Fruit fly (Drosophila melanogaster) whole organism, embryonic: ENCODE results near the gene CG17650.

Experiments
- Ada2b ChIP-seq: fragments of 200-800 bp; sonication (Bioruptor generic); IDR thresholded peaks from 2 replicates; pipeline ENCODE4 v1.3.6; 2022; ENCODE audit warnings: missing biosample characterization, missing genetic modification characterization
- Atf6 ChIP-seq: fragments of 200-800 bp; sonication (Bioruptor generic); IDR thresholded peaks from 2 replicates; pipeline ENCODE4 v1.3.6; 2022; ENCODE audit warnings: missing biosample characterization, missing genetic modification characterization
- Awh ChIP-seq: fragments of 200-800 bp; sonication (Bioruptor generic); IDR thresholded peaks from 2 replicates; pipeline ENCODE4, ENCODE4 v1.3.6; 2022; ENCODE audit warnings: missing biosample characterization, missing genetic modification characterization
- Bgb ChIP-seq: fragments of 200-800 bp; sonication (Bioruptor generic); IDR thresholded peaks from 2 replicates; pipeline ENCODE4 v1.3.6; 2022; ENCODE audit warnings: missing biosample characterization, missing genetic modification characterization; ENCODE audit not compliant: partially characterized antibody
- Blimp-1 ChIP-seq: fragments of 200-800 bp; sonication (Bioruptor generic); optimal IDR thresholded peaks from 3 replicates; lab custom pipeline; 2018; ENCODE audit warnings: missing biosample characterization, missing genetic modification characterization, mild to moderate bottlenecking, moderate library complexity, missing genetic modification reagents
- CG10321 ChIP-seq: fragments of 200-800 bp; sonication (Bioruptor generic); IDR thresholded peaks from 2 replicates; pipeline ENCODE4 v1.3.6; 2022; ENCODE audit warnings: missing biosample characterization, missing genetic modification characterization
- CG11695 ChIP-seq: fragments of 200-800 bp; sonication (Bioruptor generic); IDR thresholded peaks from 3 replicates; pipeline ENCODE4 v1.3.6; 2022; ENCODE audit warnings: missing biosample characterization, missing genetic modification characterization
- CG18262 ChIP-seq: fragments of 200-800 bp; optimal IDR thresholded peaks from 3 replicates; lab custom pipeline; 2019; ENCODE audit warnings: missing biosample characterization, mild to moderate bottlenecking, missing genetic modification characterization, moderate library complexity
- CG1832 ChIP-seq: fragments of 200-800 bp; sonication (Bioruptor generic); optimal IDR thresholded peaks from 2 replicates; lab custom pipeline; 2017; ENCODE audit warnings: missing biosample characterization, mild to moderate bottlenecking, missing genetic modification characterization, inconsistent platforms
- CG2889 ChIP-seq: fragments of 200-800 bp; sonication (Bioruptor generic); IDR thresholded peaks from 3 replicates; pipeline ENCODE4 v1.3.6; 2022; ENCODE audit warnings: missing biosample characterization, missing genetic modification characterization
- CG30403 ChIP-seq: fragments of 200-800 bp; sonication (Bioruptor generic); optimal IDR thresholded peaks from 3 replicates; lab custom pipeline; 2016; ENCODE audit warnings: missing biosample characterization, missing genetic modification characterization
- CG30431 ChIP-seq: fragments of 200-800 bp; sonication (Bioruptor generic); optimal IDR thresholded peaks from 2 replicates; lab custom pipeline; 2017; ENCODE audit warnings: missing biosample characterization, missing genetic modification characterization
- CG3847 ChIP-seq: fragments of 200-800 bp; sonication (Bioruptor generic); IDR thresholded peaks from 2 replicates; pipeline ENCODE4 v1.3.6; 2022; ENCODE audit warnings: missing biosample characterization, missing genetic modification characterization
- CG42726 ChIP-seq: fragments of 200-800 bp; sonication (Bioruptor generic); IDR thresholded peaks from 2 replicates; pipeline ENCODE4 v1.3.6; 2022; ENCODE audit warnings: missing biosample characterization, missing genetic modification characterization; ENCODE audit not compliant: partially characterized antibody
- CG4360 ChIP-seq: fragments of 200-800 bp; sonication (Bioruptor generic); IDR thresholded peaks from 2 replicates; pipeline ENCODE4 v1.3.6; 2022; ENCODE audit warnings: missing biosample characterization, missing genetic modification characterization
- CG4707 ChIP-seq: fragments of 200-800 bp; sonication (Bioruptor generic); optimal IDR thresholded peaks from 2 replicates; lab custom pipeline; 2018; ENCODE audit warnings: missing biosample characterization, mild to moderate bottlenecking, missing genetic modification characterization, moderate library complexity
- CG4820 ChIP-seq: fragments of 200-800 bp; sonication (Bioruptor generic); optimal IDR thresholded peaks from 3 replicates; lab custom pipeline; 2016; ENCODE audit warnings: missing biosample characterization, missing genetic modification characterization
- CG5245 ChIP-seq: fragments of 200-800 bp; sonication (Bioruptor generic); optimal IDR thresholded peaks from 3 replicates; lab custom pipeline; 2016; ENCODE audit warnings: missing biosample characterization, missing genetic modification characterization
- CG7745 ChIP-seq: fragments of 200-800 bp; sonication (Bioruptor generic); optimal IDR thresholded peaks from 2 replicates; lab custom pipeline; 2018; ENCODE audit warnings: missing biosample characterization, mild to moderate bottlenecking, missing genetic modification characterization, moderate library complexity
- CG7987 ChIP-seq: fragments of 200-800 bp; sonication (Bioruptor generic); optimal IDR thresholded peaks from 2 replicates; lab custom pipeline; 2018; ENCODE audit warnings: missing biosample characterization, mild to moderate bottlenecking, missing genetic modification characterization, moderate library complexity
- CG8924 ChIP-seq: fragments of 200-800 bp; optimal IDR thresholded peaks from 3 replicates; lab custom pipeline; 2019; ENCODE audit warnings: missing biosample characterization, mild to moderate bottlenecking, missing genetic modification characterization, moderate library complexity
- CG8944 ChIP-seq: fragments of 200-800 bp; sonication (Bioruptor generic); optimal IDR thresholded peaks from 3 replicates; lab custom pipeline; 2016; ENCODE audit warnings: missing biosample characterization, missing genetic modification characterization
- CG9817 ChIP-seq: fragments of 200-800 bp; sonication (Bioruptor generic); optimal IDR thresholded peaks from 2 replicates; lab custom pipeline; 2018; ENCODE audit warnings: missing biosample characterization, mild to moderate bottlenecking, missing genetic modification characterization, moderate library complexity
- CkIIα-i1 ChIP-seq: fragments of 200-800 bp; sonication (Bioruptor generic); IDR thresholded peaks from 2 replicates; pipeline ENCODE4 v1.3.6; 2022; ENCODE audit warnings: missing biosample characterization, missing genetic modification characterization
- D19A ChIP-seq: fragments of 200-800 bp; optimal IDR thresholded peaks from 3 replicates; lab custom pipeline; 2019; ENCODE audit warnings: missing biosample characterization, mild to moderate bottlenecking, missing genetic modification characterization, moderate library complexity
- Elba2 ChIP-seq: fragments of 200-800 bp; sonication (Bioruptor generic); optimal IDR thresholded peaks from 3 replicates; lab custom pipeline; 2016; ENCODE audit warnings: missing biosample characterization, missing genetic modification characterization
- Fer2 ChIP-seq: fragments of 200-800 bp; sonication (Bioruptor generic); optimal IDR thresholded peaks from 2 replicates; lab custom pipeline; 2018; ENCODE audit warnings: missing biosample characterization, mild to moderate bottlenecking, missing genetic modification characterization, moderate library complexity
- Fer3 ChIP-seq: fragments of 200-800 bp; sonication (Bioruptor generic); optimal IDR thresholded peaks from 2 replicates; lab custom pipeline; 2018; ENCODE audit warnings: missing biosample characterization, mild to moderate bottlenecking, missing genetic modification characterization, moderate library complexity
- H15 ChIP-seq: fragments of 200-800 bp; sonication (Bioruptor generic); IDR thresholded peaks from 3 replicates; pipeline ENCODE4 v1.3.6; 2022; ENCODE audit warnings: missing biosample characterization, missing genetic modification characterization
- Hand ChIP-seq: fragments of 200-800 bp; sonication (Bioruptor generic); optimal IDR thresholded peaks from 2 replicates; lab custom pipeline; 2017; ENCODE audit warnings: mild to moderate bottlenecking, missing biosample characterization, missing genetic modification reagents, missing genetic modification characterization
- Hey ChIP-seq: fragments of 200-800 bp; sonication (Bioruptor generic); optimal IDR thresholded peaks from 3 replicates; lab custom pipeline; 2018; ENCODE audit warnings: missing biosample characterization, mild to moderate bottlenecking, missing genetic modification characterization
- Hr3 ChIP-seq: fragments of 200-800 bp; sonication (Bioruptor generic); optimal IDR thresholded peaks from 3 replicates; lab custom pipeline; 2016; ENCODE audit warnings: missing biosample characterization, missing genetic modification characterization
- Jarid2 ChIP-seq: fragments of 200-800 bp; sonication (Bioruptor generic); optimal IDR thresholded peaks from 3 replicates; lab custom pipeline; 2017; ENCODE audit warnings: mild to moderate bottlenecking, missing biosample characterization, missing genetic modification reagents, missing genetic modification characterization
- Max ChIP-seq: fragments of 200-800 bp; sonication (Bioruptor generic); optimal IDR thresholded peaks from 2 replicates; lab custom pipeline; 2016; ENCODE audit warnings: missing biosample characterization, mild to moderate bottlenecking, missing genetic modification characterization
- Meics ChIP-seq: fragments of 200-800 bp; sonication (Bioruptor generic); optimal IDR thresholded peaks from 2 replicates; lab custom pipeline; 2017; ENCODE audit warnings: missing biosample characterization, mild to moderate bottlenecking, missing genetic modification characterization
- Ptx1 ChIP-seq: fragments of 200-800 bp; sonication (Bioruptor generic); IDR thresholded peaks from 2 replicates; pipeline ENCODE4 v1.3.6; 2022; ENCODE audit warnings: missing biosample characterization, missing genetic modification characterization
- ash1 ChIP-seq: fragments of 200-800 bp; sonication (Bioruptor generic); optimal IDR thresholded peaks from 2 replicates; lab custom pipeline; 2018; ENCODE audit warnings: missing biosample characterization, mild to moderate bottlenecking, missing genetic modification characterization
- chif ChIP-seq, 2 experiments: fragments of 200-800 bp; sonication (Bioruptor generic); optimal IDR thresholded peaks; 3 replicates each; lab custom pipeline; 2016; ENCODE audit warnings: missing biosample characterization in 2 of 2, missing genetic modification characterization in 2 of 2
- cwo ChIP-seq: fragments of 200-800 bp; sonication (Bioruptor generic); optimal IDR thresholded peaks from 3 replicates; lab custom pipeline; 2017; ENCODE audit warnings: missing biosample characterization, missing genetic modification characterization, mild to moderate bottlenecking, moderate library complexity, missing genetic modification reagents
- dmrt11E ChIP-seq: fragments of 200-800 bp; sonication (Bioruptor generic); optimal IDR thresholded peaks from 3 replicates; lab custom pipeline; 2018; ENCODE audit warnings: missing biosample characterization, mild to moderate bottlenecking, missing genetic modification characterization, moderate library complexity
- fd3F ChIP-seq: fragments of 200-800 bp; sonication (Bioruptor generic); optimal IDR thresholded peaks from 2 replicates; lab custom pipeline; 2018; ENCODE audit warnings: missing biosample characterization, mild to moderate bottlenecking, missing genetic modification characterization, moderate library complexity
- gro ChIP-seq: fragments of 200-800 bp; sonication (Bioruptor generic); optimal IDR thresholded peaks from 2 replicates; lab custom pipeline; 2016; ENCODE audit warnings: missing biosample characterization, missing genetic modification characterization
- lab ChIP-seq: fragments of 200-800 bp; sonication (Bioruptor generic); optimal IDR thresholded peaks from 3 replicates; lab custom pipeline; 2017; ENCODE audit warnings: missing biosample characterization, missing genetic modification characterization, mild to moderate bottlenecking, moderate library complexity, missing genetic modification reagents
- mam ChIP-seq: fragments of 200-800 bp; sonication (Bioruptor generic); optimal IDR thresholded peaks from 3 replicates; lab custom pipeline; 2016; ENCODE audit warnings: missing biosample characterization, missing genetic modification characterization
- oc ChIP-seq: fragments of 200-800 bp; sonication (Bioruptor generic); optimal IDR thresholded peaks from 2 replicates; lab custom pipeline; 2018; ENCODE audit warnings: missing biosample characterization, mild to moderate bottlenecking, missing genetic modification characterization, moderate library complexity
- pnt ChIP-seq: fragments of 200-800 bp; sonication (Bioruptor generic); optimal IDR thresholded peaks from 3 replicates; lab custom pipeline; 2016; ENCODE audit warnings: missing biosample characterization, missing genetic modification characterization
- sisA ChIP-seq: fragments of 200-800 bp; sonication (Bioruptor generic); IDR thresholded peaks from 2 replicates; pipeline ENCODE4 v1.3.6; 2022; ENCODE audit warnings: missing biosample characterization, missing genetic modification characterization
- stc ChIP-seq: fragments of 200-800 bp; sonication (Bioruptor generic); IDR thresholded peaks from 2 replicates; pipeline ENCODE4 v1.3.6; 2022; ENCODE audit warnings: missing biosample characterization, missing genetic modification characterization
- tgo ChIP-seq: fragments of 200-800 bp; sonication (Bioruptor generic); IDR thresholded peaks from 3 replicates; pipeline ENCODE4 v1.3.6; 2022; ENCODE audit warnings: missing biosample characterization, missing genetic modification characterization
- tio ChIP-seq: fragments of 200-800 bp; sonication (Bioruptor generic); optimal IDR thresholded peaks from 2 replicates; lab custom pipeline; 2017; ENCODE audit warnings: missing biosample characterization, missing genetic modification characterization, inconsistent platforms
- trh ChIP-seq: fragments of 200-800 bp; sonication (Bioruptor generic); optimal IDR thresholded peaks from 2 replicates; lab custom pipeline; 2016; ENCODE audit warnings: missing biosample characterization, missing genetic modification characterization
- wek ChIP-seq: fragments of 200-800 bp; sonication (Bioruptor generic); optimal IDR thresholded peaks from 3 replicates; lab custom pipeline; 2018; ENCODE audit warnings: missing biosample characterization, mild to moderate bottlenecking, missing genetic modification characterization, moderate library complexity

The CG17650 gene

DNA sequence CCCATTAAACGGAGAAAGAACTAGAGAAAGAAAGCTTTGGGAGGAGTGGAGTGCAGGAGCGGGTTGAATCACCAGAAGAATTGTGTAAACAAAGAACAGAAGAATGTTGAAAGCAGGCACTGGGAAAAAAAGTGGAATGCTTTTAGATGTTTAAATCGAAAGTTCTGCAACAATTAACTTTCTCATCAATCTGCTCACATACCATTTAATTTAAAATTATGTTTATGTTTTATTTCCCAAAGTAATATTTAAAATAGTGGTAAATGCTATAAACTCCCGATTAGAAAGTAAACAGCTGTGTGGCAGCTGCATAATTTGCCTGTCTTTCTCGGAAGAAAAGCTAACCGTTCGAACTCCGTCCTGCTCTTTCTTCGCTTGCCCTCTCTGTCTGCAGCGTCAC is 20.8 kb downstream of the CG17650 start (continued):
- TF ChIP-seq trh (no peak), Jarid2 (no peak), Elba2 (no peak), CG1832 (no peak), CG9817 (tag; lab: Kevin White, UChicago) (no peak), oc (tag; lab: Kevin White, UChicago) (peak; percentile 55), CG8944 (GFP tag; lab: Kevin White, UChicago) (peak; percentile 7), Ada2b (no peak), H15 (GFP tag; lab: Robert Waterston, UW) (no peak), CkIIα-i1 (GFP tag; lab: Robert Waterston, UW) (no peak), cwo (GFP tag; lab: Kevin White, UChicago) (no peak), tio (no peak), CG4360 (GFP tag; lab: Robert Waterston, UW) (no peak), Hand (GFP tag; lab: Kevin White, UChicago) (no peak), Max (GFP tag; lab: Kevin White, UChicago) (no peak), CG5245 (GFP tag; lab: Kevin White, UChicago) (no peak), gro (GFP tag; lab: Kevin White, UChicago) (no peak), Hr3 (GFP tag; lab: Kevin White, UChicago) (peak; percentile 7), CG10321 (GFP tag; lab: Robert Waterston, UW) (no peak), Ptx1 (GFP tag; lab: Robert Waterston, UW) (no peak), CG7987 (GFP tag; lab: Kevin White, UChicago) (no peak), Meics (no peak), CG30403 (GFP tag; lab: Kevin White, UChicago) (no peak), Blimp-1 (GFP tag; lab: Kevin White, UChicago) (peak; percentile 85), mam (GFP tag; lab: Kevin White, UChicago) (no peak), chif (GFP tag; optimal IDR thresholded peaks at IDR 0.05; lab: Kevin White, UChicago) (no peak), dmrt11E (no peak), tgo (no peak), pnt (GFP tag; lab: Kevin White, UChicago) (no peak), Atf6 (GFP tag; lab: Robert Waterston, UW) (no peak), CG2889 (GFP tag; lab: Robert Waterston, UW) (no peak), fd3F (GFP tag; lab: Kevin White, UChicago) (no peak), stc (no peak), Fer2 (no peak), CG8924 (peak; percentile 15), CG4707 (GFP tag; lab: Kevin White, UChicago) (no peak), CG7745 (tag; lab: Kevin White, UChicago) (no peak), Hey (tag; lab: Kevin White, UChicago) (no peak), CG3847 (GFP tag; lab: Robert Waterston, UW) (no peak), Fer3 (no peak), CG18262 (tag; lab: Kevin White, UChicago) (peak; percentile 48), CG42726 (GFP tag; lab: Robert Waterston, UW) (no peak), Bgb (GFP tag; lab: Robert Waterston, UW) (no peak), CG30431 (GFP tag; lab: Kevin White, UChicago) (no peak), lab (GFP tag; lab: Kevin White, UChicago) (no peak), Awh (GFP tag; lab: Robert Waterston, UW) (no peak), sisA (GFP tag; lab: Robert Waterston, UW) (no peak; the same call in 1 of the 2 replicates), CG4820 (GFP tag; lab: Kevin White, UChicago) (no peak), CG11695 (GFP tag; lab: Robert Waterston, UW) (no peak), D19A (tag; lab: Kevin White, UChicago) (peak; percentile 27), wek (no peak), ash1 (GFP tag; lab: Kevin White, UChicago) (no peak)
